Fruit fly (Drosophila melanogaster) whole organism, embryonic: Measurements from ENCODE around the gene Cyp313a4.
A peak's percentile ranks its signal among the peaks of the same experiment; 100 is the strongest.

Experiments
- Abd-B ChIP-seq: fragments of 200-800 bp; sonication (Bioruptor generic); optimal IDR thresholded peaks from 2 replicates; lab custom pipeline; 2018; ENCODE audit warnings: missing biosample characterization, mild to moderate bottlenecking, missing genetic modification characterization, moderate library complexity
- Antp ChIP-seq: fragments of 200-800 bp; sonication (Bioruptor generic); optimal IDR thresholded peaks from 3 replicates; lab custom pipeline; 2016; ENCODE audit warnings: missing biosample characterization, missing genetic modification characterization
- Atf-2 ChIP-seq: fragments of 200-800 bp; sonication (Bioruptor generic); optimal IDR thresholded peaks from 2 replicates; lab custom pipeline; 2016; ENCODE audit warnings: missing biosample characterization, missing genetic modification characterization
- CG10959 ChIP-seq: fragments of 200-800 bp; sonication (Bioruptor generic); IDR thresholded peaks from 2 replicates; pipeline ENCODE4 v1.3.6; 2022; ENCODE audit warnings: missing biosample characterization, missing genetic modification characterization
- CG11723 ChIP-seq: fragments of 200-800 bp; sonication (Bioruptor generic); optimal IDR thresholded peaks from 2 replicates; lab custom pipeline; 2017; ENCODE audit warnings: missing biosample characterization, mild to moderate bottlenecking, missing genetic modification characterization
- CG12219 ChIP-seq: fragments of 200-800 bp; sonication (Bioruptor generic); optimal IDR thresholded peaks from 3 replicates; lab custom pipeline; 2018; ENCODE audit warnings: missing biosample characterization, mild to moderate bottlenecking, missing genetic modification characterization
- CG13123 ChIP-seq: fragments of 200-800 bp; sonication (Bioruptor generic); optimal IDR thresholded peaks from 2 replicates; lab custom pipeline; 2016; ENCODE audit warnings: missing biosample characterization, missing genetic modification characterization
- CG14014 ChIP-seq: fragments of 200-800 bp; sonication (Bioruptor generic); IDR thresholded peaks from 2 replicates; pipeline ENCODE4 v1.3.6; 2022; ENCODE audit warnings: missing biosample characterization, missing genetic modification characterization
- CG15011 ChIP-seq: fragments of 200-800 bp; sonication (Bioruptor generic); optimal IDR thresholded peaks from 3 replicates; lab custom pipeline; 2018; ENCODE audit warnings: missing biosample characterization, mild to moderate bottlenecking, missing genetic modification characterization
- CG15073 ChIP-seq: fragments of 200-800 bp; sonication (Bioruptor generic); optimal IDR thresholded peaks from 2 replicates; lab custom pipeline; 2016; ENCODE audit warnings: missing biosample characterization, missing genetic modification characterization
- CG1529 ChIP-seq: fragments of 200-800 bp; sonication (Bioruptor generic); optimal IDR thresholded peaks from 3 replicates; lab custom pipeline; 2018; ENCODE audit warnings: missing biosample characterization, missing genetic modification characterization
- CG2202 ChIP-seq: fragments of 200-800 bp; sonication (Bioruptor generic); optimal IDR thresholded peaks from 2 replicates; lab custom pipeline; 2018; ENCODE audit warnings: missing biosample characterization, mild to moderate bottlenecking, missing genetic modification characterization
- CG2712 ChIP-seq: fragments of 200-800 bp; optimal IDR thresholded peaks from 3 replicates; lab custom pipeline; 2019; ENCODE audit warnings: missing biosample characterization, mild to moderate bottlenecking, missing genetic modification characterization, moderate library complexity
- CG30403 ChIP-seq: fragments of 200-800 bp; sonication (Bioruptor generic); optimal IDR thresholded peaks from 3 replicates; lab custom pipeline; 2016; ENCODE audit warnings: missing biosample characterization, missing genetic modification characterization
- CG31441 ChIP-seq: fragments of 200-800 bp; sonication (Bioruptor generic); IDR thresholded peaks from 2 replicates; pipeline ENCODE4 v1.3.6; 2022; ENCODE audit warnings: missing biosample characterization, missing genetic modification characterization
- CG3726 ChIP-seq: fragments of 200-800 bp; sonication (Bioruptor generic); IDR thresholded peaks from 3 replicates; pipeline ENCODE4, ENCODE4 v1.3.6; 2022; ENCODE audit warnings: missing biosample characterization, missing genetic modification characterization
- CG5245 ChIP-seq: fragments of 200-800 bp; sonication (Bioruptor generic); optimal IDR thresholded peaks from 3 replicates; lab custom pipeline; 2016; ENCODE audit warnings: missing biosample characterization, missing genetic modification characterization
- CG6175 ChIP-seq: fragments of 200-800 bp; sonication (Bioruptor generic); IDR thresholded peaks from 3 replicates; pipeline ENCODE4 v1.3.6; 2022; ENCODE audit warnings: missing biosample characterization, missing genetic modification characterization
- CG7928 ChIP-seq: fragments of 200-800 bp; sonication (Bioruptor generic); optimal IDR thresholded peaks from 2 replicates; lab custom pipeline; 2017; ENCODE audit warnings: missing biosample characterization, mild to moderate bottlenecking, missing genetic modification characterization
- CG9817 ChIP-seq: fragments of 200-800 bp; sonication (Bioruptor generic); optimal IDR thresholded peaks from 2 replicates; lab custom pipeline; 2018; ENCODE audit warnings: missing biosample characterization, mild to moderate bottlenecking, missing genetic modification characterization, moderate library complexity
- D19A ChIP-seq: fragments of 200-800 bp; optimal IDR thresholded peaks from 3 replicates; lab custom pipeline; 2019; ENCODE audit warnings: missing biosample characterization, mild to moderate bottlenecking, missing genetic modification characterization, moderate library complexity
- H2.0 ChIP-seq: fragments of 200-800 bp; sonication (Bioruptor generic); IDR thresholded peaks from 2 replicates; pipeline ENCODE4 v1.3.6; 2022; ENCODE audit warnings: missing biosample characterization, missing genetic modification characterization
- Kr ChIP-seq: fragments of 200-800 bp; sonication (Bioruptor generic); optimal IDR thresholded peaks from 2 replicates; lab custom pipeline; 2017; ENCODE audit warnings: missing biosample characterization, mild to moderate bottlenecking, missing genetic modification characterization
- Mes4 ChIP-seq: fragments of 200-800 bp; sonication (Bioruptor generic); optimal IDR thresholded peaks from 2 replicates; lab custom pipeline; 2016; ENCODE audit warnings: missing biosample characterization, missing genetic modification characterization
- Nf-YC ChIP-seq: fragments of 200-800 bp; optimal IDR thresholded peaks from 3 replicates; lab custom pipeline; 2019; ENCODE audit warnings: missing biosample characterization, mild to moderate bottlenecking, missing genetic modification characterization, moderate library complexity
- Opbp ChIP-seq: fragments of 200-800 bp; sonication (Bioruptor generic); IDR thresholded peaks from 3 replicates; pipeline ENCODE4 v1.3.6; 2022; ENCODE audit warnings: missing biosample characterization, missing genetic modification characterization; ENCODE audit not compliant: partially characterized antibody
- Ravus ChIP-seq: fragments of 200-800 bp; sonication (Bioruptor generic); IDR thresholded peaks from 2 replicates; pipeline ENCODE4 v1.3.6; 2022; ENCODE audit warnings: missing biosample characterization, missing genetic modification characterization
- Rfx ChIP-seq: fragments of 200-800 bp; sonication (Bioruptor generic); IDR thresholded peaks from 2 replicates; pipeline ENCODE4 v1.3.6; 2022; ENCODE audit warnings: missing biosample characterization, missing genetic modification characterization
- Xbp1 ChIP-seq: fragments of 200-800 bp; sonication (Bioruptor generic); optimal IDR thresholded peaks from 3 replicates; lab custom pipeline; 2016; ENCODE audit warnings: missing biosample characterization, mild to moderate bottlenecking, missing genetic modification characterization
- YL-1 ChIP-seq: fragments of 200-800 bp; sonication (Bioruptor generic); optimal IDR thresholded peaks from 3 replicates; lab custom pipeline; 2017; ENCODE audit warnings: missing biosample characterization, mild to moderate bottlenecking, missing genetic modification characterization
- bbx ChIP-seq: fragments of 200-800 bp; sonication (Bioruptor generic); IDR thresholded peaks from 2 replicates; pipeline ENCODE4 v1.3.6; 2022; ENCODE audit warnings: missing biosample characterization, missing genetic modification characterization; ENCODE audit not compliant: partially characterized antibody
- chm ChIP-seq: fragments of 200-800 bp; sonication (Bioruptor generic); IDR thresholded peaks from 2 replicates; pipeline ENCODE4 v1.3.6; 2022; ENCODE audit warnings: missing biosample characterization, missing genetic modification characterization
- fd3F ChIP-seq: fragments of 200-800 bp; sonication (Bioruptor generic); optimal IDR thresholded peaks from 2 replicates; lab custom pipeline; 2018; ENCODE audit warnings: missing biosample characterization, mild to moderate bottlenecking, missing genetic modification characterization, moderate library complexity
- fru ChIP-seq: fragments of >200 bp; optimal IDR thresholded peaks from 2 replicates; lab custom pipeline; 2017
- gsb ChIP-seq: fragments of 200-800 bp; sonication (Bioruptor generic); IDR thresholded peaks from 2 replicates; pipeline ENCODE4 v1.3.6; 2022; ENCODE audit warnings: missing biosample characterization, missing genetic modification characterization
- ham ChIP-seq: fragments of 200-800 bp; sonication (Bioruptor generic); IDR thresholded peaks from 2 replicates; pipeline ENCODE4 v1.3.6; 2022; ENCODE audit warnings: missing biosample characterization, missing genetic modification characterization
- inv ChIP-seq: fragments of 200-800 bp; sonication (Bioruptor generic); IDR thresholded peaks from 2 replicates; pipeline ENCODE4 v1.3.6; 2022; ENCODE audit warnings: missing biosample characterization, missing genetic modification characterization; ENCODE audit not compliant: partially characterized antibody
- kah ChIP-seq: fragments of 200-800 bp; sonication (Bioruptor generic); optimal IDR thresholded peaks from 2 replicates; lab custom pipeline; 2018; ENCODE audit warnings: missing biosample characterization, mild to moderate bottlenecking, missing genetic modification characterization
- kay ChIP-seq: fragments of 200-800 bp; sonication (Bioruptor generic); optimal IDR thresholded peaks from 2 replicates; lab custom pipeline; 2016; ENCODE audit warnings: missing biosample characterization, missing genetic modification characterization
- lola ChIP-seq, 3 experiments: fragments of >200 bp in 2 of 3; fragments of 200-800 bp in 1 of 3; sonication (Bioruptor generic) in 1 of 3; optimal IDR thresholded peaks; 2 replicates each; lab custom pipeline; 2017 to 2019; ENCODE audit warnings: missing biosample characterization in 3 of 3, missing genetic modification characterization in 3 of 3, mild to moderate bottlenecking in 1 of 3, moderate library complexity in 1 of 3
- nmo ChIP-seq: fragments of 200-800 bp; sonication (Bioruptor generic); optimal IDR thresholded peaks from 2 replicates; lab custom pipeline; 2018; ENCODE audit warnings: missing biosample characterization, mild to moderate bottlenecking, missing genetic modification characterization, moderate library complexity
- repo ChIP-seq: fragments of 200-800 bp; sonication (Bioruptor generic); optimal IDR thresholded peaks from 2 replicates; lab custom pipeline; 2016; ENCODE audit warnings: missing biosample characterization, missing genetic modification characterization
- sens ChIP-seq: fragments of 200-800 bp; sonication (Bioruptor generic); peaks from one replicate; lab custom pipeline; 2016; ENCODE audit warnings: missing biosample characterization, missing genetic modification characterization
- sim ChIP-seq: fragments of 200-800 bp; sonication (Bioruptor generic); IDR thresholded peaks from 2 replicates; pipeline ENCODE4 v1.3.6; 2022; ENCODE audit warnings: missing biosample characterization, missing genetic modification characterization
- sisA ChIP-seq: fragments of 200-800 bp; sonication (Bioruptor generic); IDR thresholded peaks from 2 replicates; pipeline ENCODE4 v1.3.6; 2022; ENCODE audit warnings: missing biosample characterization, missing genetic modification characterization
- stc ChIP-seq: fragments of 200-800 bp; sonication (Bioruptor generic); IDR thresholded peaks from 2 replicates; pipeline ENCODE4 v1.3.6; 2022; ENCODE audit warnings: missing biosample characterization, missing genetic modification characterization
- sug ChIP-seq: fragments of 200-800 bp; optimal IDR thresholded peaks from 2 replicates; lab custom pipeline; 2019; ENCODE audit warnings: missing biosample characterization, mild to moderate bottlenecking, missing genetic modification characterization, moderate library complexity
- trem ChIP-seq: fragments of 200-800 bp; optimal IDR thresholded peaks from 3 replicates; lab custom pipeline; 2019; ENCODE audit warnings: missing biosample characterization, mild to moderate bottlenecking, missing genetic modification characterization, moderate library complexity
- zf30C ChIP-seq: fragments of 200-800 bp; sonication (Bioruptor generic); optimal IDR thresholded peaks from 3 replicates; lab custom pipeline; 2018; ENCODE audit warnings: missing biosample characterization, mild to moderate bottlenecking, missing genetic modification characterization
- zfh2 ChIP-seq: fragments of 200-800 bp; sonication (Bioruptor generic); optimal IDR thresholded peaks from 2 replicates; lab custom pipeline; 2016; ENCODE audit warnings: missing biosample characterization, missing genetic modification characterization

Gene Cyp313a4

DNA sequence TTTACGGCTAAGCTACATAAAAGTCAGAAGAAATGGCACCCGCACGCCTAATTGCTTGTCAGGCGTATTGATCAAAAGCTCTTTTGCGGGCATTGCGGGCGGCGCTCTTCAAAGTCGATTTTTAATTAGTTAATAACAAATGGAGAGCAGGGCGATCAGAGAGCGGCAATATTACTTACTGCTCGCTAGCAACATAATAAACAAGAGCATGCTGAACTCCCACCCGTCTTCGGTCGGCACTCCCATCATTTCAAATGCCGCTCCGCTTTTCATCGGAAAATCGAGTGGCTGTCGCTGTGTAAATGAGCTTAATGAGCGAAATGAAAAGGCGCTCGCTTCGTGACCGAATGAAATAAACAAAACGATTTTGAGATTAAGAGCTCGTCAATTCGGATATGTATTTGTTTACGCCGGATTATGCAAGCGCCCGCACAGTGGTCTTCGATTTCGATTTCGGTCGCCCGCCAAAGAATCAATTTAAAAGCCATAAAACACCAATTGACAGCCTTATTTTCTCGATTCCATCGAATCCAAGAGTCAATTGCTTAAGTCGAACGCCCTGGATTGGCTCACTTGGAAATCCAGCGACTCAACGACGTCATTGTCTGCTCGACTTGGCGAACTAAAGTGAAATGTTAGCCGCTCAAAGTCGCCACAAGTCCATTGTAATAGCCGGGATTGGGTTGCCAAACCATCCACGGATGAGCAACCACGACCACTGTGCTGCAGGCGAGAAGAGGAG is 27.5 kb downstream of the Cyp313a4 start (continued):
- TF ChIP-seq sim (GFP tag; lab: Robert Waterston, UW) (0 out of 2 replicates have a peak, but pooled peaks have one; percentile 55), zfh2 (peak; percentile 69), gsb (GFP tag; lab: Robert Waterston, UW) (peak; percentile 70), CG3726 (GFP tag; lab: Robert Waterston, UW) (0 out of 3 replicates have a peak, but pooled peaks have one; percentile 57), fd3F (GFP tag; lab: Kevin White, UChicago) (peak; percentile 76), repo (peak; percentile 66), CG5245 (GFP tag; lab: Kevin White, UChicago) (peak; percentile 58), CG14014 (GFP tag; lab: Robert Waterston, UW) (peak; percentile 80), inv (GFP tag; lab: Robert Waterston, UW) (no peak), Rfx (peak; percentile 83), Kr (no peak), trem (tag; lab: Kevin White, UChicago) (peak; percentile 22), fru (lab: Kevin White, UChicago) (no peak), zf30C (GFP tag; lab: Kevin White, UChicago) (no peak), Nf-YC (peak; percentile 58), lola (GFP tag; optimal IDR thresholded peaks at IDR 0.05; lab: Kevin White, UChicago) (peak in 1 of 3 experiments; percentile 0), Atf-2 (GFP tag; lab: Kevin White, UChicago) (peak; percentile 83), stc (GFP tag; lab: Robert Waterston, UW) (peak; percentile 87), Opbp (GFP tag; lab: Robert Waterston, UW) (no peak), Abd-B (GFP tag; lab: Kevin White, UChicago) (peak; percentile 86), bbx (no peak), Ravus (GFP tag; lab: Robert Waterston, UW) (peak; percentile 50), CG31441 (GFP tag; lab: Robert Waterston, UW) (peak; percentile 91), CG7928 (GFP tag; lab: Kevin White, UChicago) (peak; percentile 39), D19A (tag; lab: Kevin White, UChicago) (peak; percentile 68), CG30403 (GFP tag; lab: Kevin White, UChicago) (peak; percentile 84), ham (GFP tag; lab: Robert Waterston, UW) (peak; percentile 61; the same call in 1 of the 2 replicates), sens (GFP tag; lab: Kevin White, UChicago) (peak; percentile 93), CG12219 (GFP tag; lab: Kevin White, UChicago) (peak; percentile 85), CG10959 (GFP tag; lab: Robert Waterston, UW) (peak; percentile 40; the same call in 1 of the 2 replicates), kay (GFP tag; lab: Kevin White, UChicago) (peak; percentile 57), kah (GFP tag; lab: Kevin White, UChicago) (peak; percentile 74), CG6175 (GFP tag; lab: Robert Waterston, UW) (peak; percentile 8; the same call in 1 of the 3 replicates), chm (GFP tag; lab: Robert Waterston, UW) (no peak; the same call in 1 of the 2 replicates), CG2202 (tag; lab: Kevin White, UChicago) (no peak), CG2712 (tag; lab: Kevin White, UChicago) (peak; percentile 81), CG15073 (GFP tag; lab: Kevin White, UChicago) (peak; percentile 32), CG9817 (tag; lab: Kevin White, UChicago) (peak; percentile 78), Mes4 (peak; percentile 69), sisA (GFP tag; lab: Robert Waterston, UW) (peak; percentile 91), Xbp1 (GFP tag; lab: Kevin White, UChicago) (peak; percentile 81), Antp (GFP tag; lab: Kevin White, UChicago) (peak; percentile 89), nmo (peak; percentile 92), sug (tag; lab: Kevin White, UChicago) (peak; percentile 63), YL-1 (GFP tag; lab: Kevin White, UChicago) (peak; percentile 62), CG15011 (GFP tag; lab: Kevin White, UChicago) (peak; percentile 74), CG11723 (GFP tag; lab: Kevin White, UChicago) (peak; percentile 85), CG13123 (GFP tag; lab: Kevin White, UChicago) (peak; percentile 30), CG1529 (GFP tag; lab: Kevin White, UChicago) (peak; percentile 83), H2.0 (peak; percentile 56; the same call in 1 of the 2 replicates)
